Worm (Caenorhabditis elegans) whole organism, L4/young adult: Measurements from ENCODE around the gene F07F6.2.

Experiments used
- W03F9.2 ChIP-seq: fragments of 150-350 bp; optimal IDR thresholded peaks from 2 replicates; lab custom pipeline; 2014; ENCODE audit warnings: missing biosample characterization, missing genetic modification characterization
- dao-5 ChIP-seq: sonication (generic microtip); optimal IDR thresholded peaks from 2 replicates; lab custom pipeline; 2016; ENCODE audit warnings: missing genotype, missing genetic modification characterization, moderate library complexity, missing compliant biosample characterization
- him-1 ChIP-seq: sonication (generic microtip); optimal IDR thresholded peaks from 2 replicates; lab custom pipeline; 2016; ENCODE audit warnings: missing genotype, missing genetic modification reagents, missing genetic modification characterization, missing compliant biosample characterization

The F07F6.2 gene

ce11 chrII:5449219-5449618 lies 19.2 kb downstream of the F07F6.2 start:
- TF ChIP-seq him-1 (tag; lab: Kevin White, UChicago) (no peak), W03F9.2 (tag; lab: Kevin White, UChicago) (no peak), dao-5 (tag; lab: Kevin White, UChicago) (no peak)

ce11 chrII:5449620-5450019 lies 19.6 kb downstream of the F07F6.2 start:
- TF ChIP-seq dao-5 (tag; lab: Kevin White, UChicago), result no peak

ce11 chrII:5451278-5451677 lies 21.3 kb downstream of the F07F6.2 start:
- TF ChIP-seq him-1 (tag; lab: Kevin White, UChicago), result no peak
- TF ChIP-seq W03F9.2 (tag; lab: Kevin White, UChicago), result no peak

ce11 chrII:5453547-5453946 lies 23.5 kb downstream of the F07F6.2 start, which contains the start of gene dhs-5:
Gene dhs-5, plus strand, starts transcription at chrII:5453847.
- TF ChIP-seq him-1 (tag; lab: Kevin White, UChicago), result no peak
- TF ChIP-seq W03F9.2 (tag; lab: Kevin White, UChicago), result no peak
- TF ChIP-seq dao-5 (tag; lab: Kevin White, UChicago), result no peak

- no peak for TF ChIP-seq him-1 (tag; lab: Kevin White, UChicago)
These were observed 25.8 kb downstream of the F07F6.2 start, which contains the start of gene daz-1 for ce11 chrII:5455650-5456355. Gene daz-1, plus strand, starts transcription at chrII:5456305.

ce11 chrII:5458683-5459410 lies 28.8 kb downstream of the F07F6.2 start:
- no peak for TF ChIP-seq him-1 (tag; lab: Kevin White, UChicago)
- no peak for TF ChIP-seq dao-5 (tag; lab: Kevin White, UChicago)
- TF ChIP-seq W03F9.2 (tag; lab: Kevin White, UChicago), result no peak

ce11 chrII:5459534-5459933 lies 29.5 kb downstream of the F07F6.2 start:
- TF ChIP-seq him-1 (tag; lab: Kevin White, UChicago) (no peak), dao-5 (tag; lab: Kevin White, UChicago) (no peak), W03F9.2 (tag; lab: Kevin White, UChicago) (no peak)

- no peak for TF ChIP-seq him-1 (tag; lab: Kevin White, UChicago)
- TF ChIP-seq W03F9.2 (tag; lab: Kevin White, UChicago), result no peak
- TF ChIP-seq dao-5 (tag; lab: Kevin White, UChicago), result no peak
These were observed 30.9 kb downstream of the F07F6.2 start for ce11 chrII:5460911-5461310.

- TF ChIP-seq him-1 (tag; lab: Kevin White, UChicago) (no peak), W03F9.2 (tag; lab: Kevin White, UChicago) (no peak)
These were observed 33.8 kb downstream of the F07F6.2 start for ce11 chrII:5463692-5464300.

- TF ChIP-seq him-1 (tag; lab: Kevin White, UChicago) (no peak), dao-5 (tag; lab: Kevin White, UChicago) (no peak), W03F9.2 (tag; lab: Kevin White, UChicago) (no peak)
These were observed 35.9 kb downstream of the F07F6.2 start, which contains the start of gene clr-1 for ce11 chrII:5465729-5466408. Gene clr-1, plus strand, starts transcription at chrII:5466358.

- TF ChIP-seq him-1 (tag; lab: Kevin White, UChicago) (no peak), W03F9.2 (tag; lab: Kevin White, UChicago) (peak; percentile 58), dao-5 (tag; lab: Kevin White, UChicago) (no peak)
These were observed 44.0 kb downstream of the F07F6.2 start, which contains the start of gene mrps-16 for ce11 chrII:5473946-5474423. Gene mrps-16, plus strand, starts transcription at chrII:5474373.

- TF ChIP-seq dao-5 (tag; lab: Kevin White, UChicago) (no peak), W03F9.2 (tag; lab: Kevin White, UChicago) (no peak), him-1 (tag; lab: Kevin White, UChicago) (no peak)
These were observed 44.9 kb downstream of the F07F6.2 start, which contains the start of gene ilcr-2 for ce11 chrII:5474946-5475345. Gene ilcr-2, plus strand, starts transcription at chrII:5475246.

ce11 chrII:5478318-5478717 lies 48.3 kb downstream of the F07F6.2 start, which contains the start of gene F56D1.1:
Gene F56D1.1, plus strand, starts transcription at chrII:5478618.
- no peak for TF ChIP-seq W03F9.2 (tag; lab: Kevin White, UChicago)
